Fruit fly (Drosophila melanogaster): Measurements from ENCODE around the gene RpS6.

DNA sequence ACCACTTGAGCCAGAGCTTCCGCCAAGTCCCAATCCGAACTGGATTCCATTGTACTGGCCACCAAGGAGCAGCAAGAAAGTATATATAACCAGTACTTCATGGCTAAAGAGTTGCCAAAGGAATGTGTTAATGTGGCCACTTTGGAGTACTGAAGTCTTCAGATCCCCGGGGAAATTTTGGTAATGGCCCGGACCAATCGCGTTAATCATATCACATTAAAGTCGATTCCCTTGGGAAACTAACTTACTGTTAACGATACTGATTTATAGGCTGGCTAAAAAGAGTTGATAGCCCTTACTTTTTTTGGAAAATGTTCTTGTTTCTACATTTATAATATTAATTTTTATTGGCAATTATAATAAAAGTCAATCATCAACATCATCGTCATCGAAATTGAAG is 34.3 kb downstream of the RpS6 start, which contains the start of gene Ir7b:
- no peak for TF ChIP-seq cic (GFP tag; optimal IDR thresholded peaks at IDR 0.05)
- TF ChIP-seq pad (GFP tag; optimal IDR thresholded peaks at IDR 0.05), result no peak
- TF ChIP-seq CG33017 (tag; optimal IDR thresholded peaks at IDR 0.05), result no peak
- TF ChIP-seq Crg-1 (GFP tag; optimal IDR thresholded peaks at IDR 0.05), result no peak
- no peak for TF ChIP-seq CG5204 (GFP tag; optimal IDR thresholded peaks at IDR 0.05)
- TF ChIP-seq CG7101 (tag; optimal IDR thresholded peaks at IDR 0.05), result no peak
- TF ChIP-seq Hr96 (GFP tag; optimal IDR thresholded peaks at IDR 0.05), result no peak
